Worm (Caenorhabditis elegans): ENCODE data around the gene T12D8.10.

DNA sequence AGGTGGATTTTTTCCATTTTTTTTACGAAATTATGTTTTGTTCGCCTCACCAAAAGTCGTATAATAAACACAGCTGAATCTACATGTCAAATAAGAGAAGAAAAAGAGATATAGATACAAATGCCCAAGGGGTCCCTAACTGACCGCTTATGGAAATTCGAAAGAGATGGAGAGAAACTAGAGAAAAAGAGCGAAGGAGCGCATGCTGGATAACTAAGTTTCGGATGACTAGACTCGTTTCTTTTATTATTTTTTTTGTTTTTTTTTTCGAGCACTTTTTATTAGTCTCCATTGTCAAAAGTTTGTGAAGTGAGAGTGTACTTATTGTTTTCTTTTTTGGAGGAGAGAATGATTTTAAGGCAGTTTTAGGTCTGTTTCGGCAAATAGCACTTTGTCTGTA lies 4.4 kb downstream of the T12D8.10 start:
- TF ChIP-seq ama-1 (optimal IDR thresholded peaks at IDR 0.05) = no peak
- no peak for TF ChIP-seq tra-4 (tag; optimal IDR thresholded peaks at IDR 0.05)
- TF ChIP-seq flt-1 (GFP tag; IDR thresholded peaks at IDR 0.05) = no peak
- no peak for TF ChIP-seq hnd-1 (tag; optimal IDR thresholded peaks at IDR 0.05)
- TF ChIP-seq sea-1 (GFP tag; conservative IDR thresholded peaks at IDR 0.05) = no peak
- TF ChIP-seq pes-1 (GFP tag; IDR thresholded peaks at IDR 0.05) = no peak
- TF ChIP-seq ets-7 (tag; optimal IDR thresholded peaks at IDR 0.05) = no peak
- TF ChIP-seq scrt-1 (GFP tag; IDR thresholded peaks at IDR 0.05) = no peak

All from whole organism, early embryonic.